1 fruit fly cellular context compared by ENCODE assay signal in genomic region chr2L:1065038-1065437, dm6.
TF ChIP-seq lines count a peak whose summit lies in the region.

No protein-coding gene starts in this region.

TF ChIP-seq in whole organism, embryonic, 481 proteins besides CTCF, POLR2A, EP300 and RAD21 (continued from another document):
- TF ChIP-seq Abd-B (GFP tag; optimal IDR thresholded peaks at IDR 0.05; lab: Kevin White, UChicago) (no peak), sd (tag; optimal IDR thresholded peaks at IDR 0.05; lab: Kevin White, UChicago) (no peak), sens (GFP tag; lab: Kevin White, UChicago) (peak; percentile 87), Lpt (GFP tag; optimal IDR thresholded peaks at IDR 0.05; lab: Kevin White, UChicago) (no peak), CG11398 (GFP tag; optimal IDR thresholded peaks at IDR 0.05; lab: Kevin White, UChicago) (no peak), CG43689 (GFP tag; IDR thresholded peaks at IDR 0.05; lab: Robert Waterston, UW) (no peak), CG1233 (GFP tag; optimal IDR thresholded peaks at IDR 0.05; lab: Kevin White, UChicago) (no peak), Dll (GFP tag; IDR thresholded peaks at IDR 0.05; lab: Robert Waterston, UW; ENCODE audit: partially characterized antibody) (no peak), jigr1 (GFP tag; IDR thresholded peaks at IDR 0.05; lab: Robert Waterston, UW) (no peak), oc (tag; optimal IDR thresholded peaks at IDR 0.05; lab: Kevin White, UChicago) (no peak), h (optimal IDR thresholded peaks at IDR 0.05; lab: Kevin White, UChicago) (no peak), CG15601 (tag; optimal IDR thresholded peaks at IDR 0.05; lab: Kevin White, UChicago) (no peak), Hsf (GFP tag; optimal IDR thresholded peaks at IDR 0.05; lab: Kevin White, UChicago) (peak; percentile 4), CG2875 (GFP tag; optimal IDR thresholded peaks at IDR 0.05; lab: Kevin White, UChicago) (no peak), CG13287 (GFP tag; IDR thresholded peaks at IDR 0.05; lab: Robert Waterston, UW; ENCODE audit: partially characterized antibody) (no peak), CG12155 (GFP tag; optimal IDR thresholded peaks at IDR 0.05; lab: Kevin White, UChicago) (no peak)
